Worm (Caenorhabditis elegans) whole organism, L1 larva: Measurements from ENCODE around the gene ZK180.7.

Experiments used
- C04F5.9 ChIP-seq: sonication (generic microtip); optimal IDR thresholded peaks from 2 replicates; lab custom pipeline; 2016; ENCODE audit warnings: missing genetic modification characterization, missing compliant biosample characterization
- C16A3.4 ChIP-seq: fragments of 150-350 bp; optimal IDR thresholded peaks from 2 replicates; lab custom pipeline; 2014; ENCODE audit warnings: missing biosample characterization, missing genetic modification characterization
- Y116A8C.19 ChIP-seq: sonication (generic microtip); optimal IDR thresholded peaks from 2 replicates; lab custom pipeline; 2016; ENCODE audit warnings: missing compliant biosample characterization, missing genetic modification characterization, borderline replicate concordance
- aha-1 ChIP-seq: fragments of 150-350 bp; optimal IDR thresholded peaks from 2 replicates; lab custom pipeline; 2014; ENCODE audit warnings: missing biosample characterization, missing genetic modification characterization
- alr-1 ChIP-seq: fragments of 200-800 bp; sonication (Bioruptor generic); optimal IDR thresholded peaks from 2 replicates; lab custom pipeline; 2018; ENCODE audit warnings: borderline replicate concordance, mild to moderate bottlenecking, missing genetic modification characterization, missing compliant biosample characterization
- ama-1 ChIP-seq: fragments of 150-350 bp; optimal IDR thresholded peaks from 2 replicates; lab custom pipeline; 2014
- blmp-1 ChIP-seq: fragments of 150-350 bp; optimal IDR thresholded peaks from 2 replicates; lab custom pipeline; 2014; ENCODE audit warnings: missing biosample characterization, missing genetic modification characterization
- ceh-63 ChIP-seq: fragments of 200-800 bp; sonication (Bioruptor generic); optimal IDR thresholded peaks from 2 replicates; lab custom pipeline; 2018; ENCODE audit warnings: mild to moderate bottlenecking, missing genetic modification characterization, missing compliant biosample characterization
- ceh-8 ChIP-seq: fragments of 200-800 bp; sonication (Bioruptor generic); optimal IDR thresholded peaks from 2 replicates; lab custom pipeline; 2018; ENCODE audit warnings: mild to moderate bottlenecking, missing genetic modification characterization, moderate library complexity, missing compliant biosample characterization
- ceh-82 ChIP-seq, 3 experiments: fragments of 150-350 bp in 1 of 3; sonication (generic microtip) in 2 of 3; optimal IDR thresholded peaks; 2 replicates each; lab custom pipeline; 2014 to 2017; ENCODE audit warnings: missing biosample characterization in 3 of 3, missing genetic modification characterization in 3 of 3
- efl-1 ChIP-seq, 4 experiments: fragments of 150-350 bp; optimal IDR thresholded peaks in 3 of 4; peaks in 1 of 4; 1 replicate in 1 of 4; 2 replicates in 3 of 4; lab custom pipeline; 2014; ENCODE audit warnings: missing biosample characterization in 2 of 4, missing genetic modification characterization in 2 of 4, missing genetic modification reagents in 2 of 4
- egl-27 ChIP-seq, 2 experiments: fragments of 150-350 bp in 1 of 2; sonication (generic microtip); optimal IDR thresholded peaks; 3 replicates each; lab custom pipeline; 2017 to 2018; ENCODE audit warnings: missing biosample characterization in 2 of 2, missing genetic modification characterization in 2 of 2, missing genetic modification reagents in 2 of 2
- elt-2 ChIP-seq: sonication (generic microtip); optimal IDR thresholded peaks from 2 replicates; lab custom pipeline; 2016; ENCODE audit warnings: missing genetic modification characterization, mild to moderate bottlenecking, inconsistent platforms, missing compliant biosample characterization, missing genetic modification reagents
- ets-5 ChIP-seq: fragments of 200-800 bp; sonication (Bioruptor generic); IDR thresholded peaks from 2 replicates; pipeline ENCODE4 v1.3.6; 2022; ENCODE audit warnings: missing genetic modification characterization, missing compliant biosample characterization
- fkh-4 ChIP-seq: sonication (generic microtip); optimal IDR thresholded peaks from 2 replicates; lab custom pipeline; 2016; ENCODE audit warnings: missing compliant biosample characterization, missing genetic modification characterization, borderline replicate concordance
- fkh-8 ChIP-seq: sonication (generic microtip); optimal IDR thresholded peaks from 2 replicates; lab custom pipeline; 2016; ENCODE audit warnings: mild to moderate bottlenecking, missing genetic modification characterization, missing compliant biosample characterization
- fos-1 ChIP-seq: fragments of 150-350 bp; optimal IDR thresholded peaks from 2 replicates; lab custom pipeline; 2014; ENCODE audit warnings: missing biosample characterization, missing genetic modification characterization
- grh-1 ChIP-seq: fragments of 200-800 bp; sonication (Bioruptor generic); IDR thresholded peaks from 2 replicates; pipeline ENCODE4 v1.3.6; 2022; ENCODE audit warnings: missing genetic modification reagents, missing genetic modification characterization, missing compliant biosample characterization
- hlh-17 ChIP-seq: fragments of 200-800 bp; sonication (Bioruptor generic); optimal IDR thresholded peaks from 2 replicates; lab custom pipeline; 2018; ENCODE audit warnings: missing genetic modification characterization, mild to moderate bottlenecking, missing compliant biosample characterization, moderate library complexity, borderline replicate concordance
- hlh-4 ChIP-seq: sonication (generic microtip); optimal IDR thresholded peaks from 2 replicates; lab custom pipeline; 2016; ENCODE audit warnings: mild to moderate bottlenecking, missing genetic modification characterization, missing compliant biosample characterization
- hpl-2 ChIP-seq: fragments of 150-350 bp; optimal IDR thresholded peaks from 2 replicates; lab custom pipeline; 2014; ENCODE audit warnings: missing biosample characterization, missing genetic modification reagents, missing genetic modification characterization
- irx-1 ChIP-seq: sonication (generic microtip); optimal IDR thresholded peaks from 2 replicates; lab custom pipeline; 2016; ENCODE audit warnings: missing genetic modification characterization, missing compliant biosample characterization
- isw-1 ChIP-seq: fragments of 200-800 bp; sonication (Bioruptor generic); IDR thresholded peaks from 2 replicates; pipeline ENCODE4 v1.3.6; 2022; ENCODE audit warnings: missing genetic modification characterization, missing compliant biosample characterization
- jun-1 ChIP-seq: fragments of 150-350 bp; optimal IDR thresholded peaks from 2 replicates; lab custom pipeline; 2014; ENCODE audit warnings: missing biosample characterization, missing genetic modification reagents, missing genetic modification characterization
- lin-13 ChIP-seq: fragments of 150-350 bp; optimal IDR thresholded peaks from 2 replicates; lab custom pipeline; 2014; ENCODE audit warnings: missing biosample characterization, missing genetic modification reagents, missing genetic modification characterization
- lir-3 ChIP-seq: sonication (generic microtip); optimal IDR thresholded peaks from 2 replicates; lab custom pipeline; 2016; ENCODE audit warnings: mild to moderate bottlenecking, missing genetic modification characterization, moderate library complexity, missing compliant biosample characterization; ENCODE audit not compliant: poor library complexity
- mef-2 ChIP-seq: fragments of 150-350 bp; optimal IDR thresholded peaks from 2 replicates; lab custom pipeline; 2014; ENCODE audit warnings: missing biosample characterization, missing genetic modification characterization
- nhr-11 ChIP-seq: fragments of 150-350 bp; optimal IDR thresholded peaks from 2 replicates; lab custom pipeline; 2014; ENCODE audit warnings: missing biosample characterization, missing genetic modification characterization
- nhr-20 ChIP-seq: sonication (generic microtip); optimal IDR thresholded peaks from 2 replicates; lab custom pipeline; 2016; ENCODE audit warnings: mild to moderate bottlenecking, missing genetic modification characterization, missing compliant biosample characterization
- nhr-28 ChIP-seq: fragments of 150-350 bp; optimal IDR thresholded peaks from 2 replicates; lab custom pipeline; 2014; ENCODE audit warnings: missing biosample characterization, missing genetic modification characterization
- nhr-71 ChIP-seq: sonication (generic microtip); optimal IDR thresholded peaks from 2 replicates; lab custom pipeline; 2016; ENCODE audit warnings: mild to moderate bottlenecking, missing genetic modification characterization, moderate library complexity, missing compliant biosample characterization
- nhr-77 ChIP-seq: fragments of 150-350 bp; optimal IDR thresholded peaks from 2 replicates; lab custom pipeline; 2014; ENCODE audit warnings: missing biosample characterization, missing genetic modification characterization
- pqm-1 ChIP-seq: sonication (generic microtip); optimal IDR thresholded peaks from 3 replicates; lab custom pipeline; 2017; ENCODE audit warnings: missing biosample characterization, missing genetic modification characterization
- rnt-1 ChIP-seq: sonication (generic microtip); optimal IDR thresholded peaks from 2 replicates; lab custom pipeline; 2016; ENCODE audit warnings: mild to moderate bottlenecking, missing genetic modification characterization, moderate library complexity, missing compliant biosample characterization
- skn-1 ChIP-seq: fragments of 150-350 bp; optimal IDR thresholded peaks from 2 replicates; lab custom pipeline; 2014; ENCODE audit warnings: missing biosample characterization, missing genetic modification characterization
- snpc-4 ChIP-seq: fragments of 150-350 bp; optimal IDR thresholded peaks from 2 replicates; lab custom pipeline; 2014; ENCODE audit warnings: missing biosample characterization, missing genetic modification characterization
- sptf-1 ChIP-seq: fragments of 150-350 bp; optimal IDR thresholded peaks from 2 replicates; lab custom pipeline; 2014; ENCODE audit warnings: missing biosample characterization, missing genetic modification characterization
- tlp-1 ChIP-seq: fragments of 150-350 bp; optimal IDR thresholded peaks from 2 replicates; lab custom pipeline; 2014; ENCODE audit warnings: missing biosample characterization, missing genetic modification characterization
- unc-130 ChIP-seq: fragments of 150-350 bp; optimal IDR thresholded peaks from 2 replicates; lab custom pipeline; 2017; ENCODE audit warnings: missing biosample characterization, missing genetic modification characterization, inconsistent platforms
- unc-30 ChIP-seq: sonication (generic microtip); optimal IDR thresholded peaks from 2 replicates; lab custom pipeline; 2017; ENCODE audit warnings: missing biosample characterization, missing genetic modification characterization
- unc-86 ChIP-seq: sonication (generic microtip); optimal IDR thresholded peaks from 2 replicates; lab custom pipeline; 2016; ENCODE audit warnings: missing genetic modification characterization, missing compliant biosample characterization
- unc-98 ChIP-seq: fragments of 200-800 bp; sonication (Bioruptor generic); IDR thresholded peaks from 2 replicates; pipeline ENCODE4 v1.3.6; 2022; ENCODE audit warnings: missing genetic modification characterization, missing compliant biosample characterization
- vab-15 ChIP-seq: sonication (generic microtip); optimal IDR thresholded peaks from 2 replicates; lab custom pipeline; 2017; ENCODE audit warnings: missing genotype, mild to moderate bottlenecking, missing genetic modification characterization, missing compliant biosample characterization
- zag-1 ChIP-seq: fragments of 150-350 bp; optimal IDR thresholded peaks from 2 replicates; lab custom pipeline; 2014; ENCODE audit warnings: missing biosample characterization, missing genetic modification characterization
- zip-4 ChIP-seq: fragments of 200-800 bp; sonication (Bioruptor generic); optimal IDR thresholded peaks from 2 replicates; lab custom pipeline; 2018; ENCODE audit warnings: mild to moderate bottlenecking, missing genetic modification characterization, moderate library complexity, missing compliant biosample characterization
- ztf-4 ChIP-seq: fragments of 150-350 bp; optimal IDR thresholded peaks from 2 replicates; lab custom pipeline; 2014; ENCODE audit warnings: missing biosample characterization, missing genetic modification characterization

ZK180.7 gene

ce11 chrIV:4490148-4490652 is at the start of gene ZK180.7:
Gene ZK180.7 (plus strand): TSS chrIV:4490542.
- TF ChIP-seq ceh-8 (GFP tag; lab: Kevin White, UChicago), result no peak
- no peak for TF ChIP-seq irx-1
- TF ChIP-seq ceh-63, result peak; percentile 69
- no peak for TF ChIP-seq snpc-4 (tag; lab: Kevin White, UChicago)
- no peak for TF ChIP-seq isw-1 (GFP tag; lab: Robert Waterston, UW)
- no peak for TF ChIP-seq blmp-1 (tag; lab: Kevin White, UChicago)
- TF ChIP-seq hlh-17, result no peak
- no peak for TF ChIP-seq nhr-77 (tag; lab: Kevin White, UChicago)
- TF ChIP-seq efl-1 (optimal IDR thresholded peaks at IDR 0.05; lab: Kevin White, UChicago), result no peak
- peak in 1 of 2 experiments; percentile 69 for TF ChIP-seq efl-1 (GFP tag; optimal IDR thresholded peaks at IDR 0.05 in 1 of 2; lab: Kevin White, UChicago)
- no peak for TF ChIP-seq Y116A8C.19 (tag; lab: Kevin White, UChicago)

ce11 chrIV:4441077-4441476 is 49.3 kb upstream of the ZK180.7 start, which contains the start of gene fbxb-75:
Gene fbxb-75 (minus strand): TSS chrIV:4441177.
- TF ChIP-seq lir-3 (tag; lab: Kevin White, UChicago) (no peak), C04F5.9 (tag; lab: Kevin White, UChicago) (no peak), fkh-8 (tag; lab: Kevin White, UChicago) (no peak), nhr-71 (tag; lab: Kevin White, UChicago) (no peak), hlh-4 (tag; lab: Kevin White, UChicago) (no peak), sptf-1 (tag; lab: Kevin White, UChicago) (no peak), nhr-28 (tag; lab: Kevin White, UChicago) (no peak), mef-2 (tag; lab: Kevin White, UChicago) (no peak), nhr-77 (tag; lab: Kevin White, UChicago) (no peak), hpl-2 (no peak), hlh-17 (no peak), nhr-11 (tag; lab: Kevin White, UChicago) (no peak), skn-1 (tag; lab: Kevin White, UChicago) (no peak), pqm-1 (tag; lab: Kevin White, UChicago) (no peak), nhr-20 (tag; lab: Kevin White, UChicago) (no peak), rnt-1 (tag; lab: Kevin White, UChicago) (no peak), vab-15 (tag; lab: Kevin White, UChicago) (no peak), zip-4 (GFP tag; lab: Kevin White, UChicago) (no peak), ets-5 (no peak), unc-98 (GFP tag; lab: Robert Waterston, UW) (no peak)

ce11 chrIV:4445711-4446290 is 44.5 kb upstream of the ZK180.7 start, which contains the start of the genes wapl-1 and htz-1:
Gene wapl-1 (minus strand): TSS chrIV:4445740.
Gene htz-1 (plus strand): TSS chrIV:4446216.
- peak; percentile 96 for TF ChIP-seq efl-1 (optimal IDR thresholded peaks at IDR 0.05; lab: Kevin White, UChicago)
- peak; percentile 92 to 99 for TF ChIP-seq efl-1 (GFP tag; optimal IDR thresholded peaks at IDR 0.05 in 1 of 2; lab: Kevin White, UChicago)
- peak; percentile 89 for TF ChIP-seq C04F5.9 (tag; lab: Kevin White, UChicago)
- TF ChIP-seq zag-1 (tag; lab: Kevin White, UChicago), result peak; percentile 52
- no peak for TF ChIP-seq fkh-4 (tag; lab: Kevin White, UChicago)
- peak; percentile 98 for TF ChIP-seq nhr-71 (tag; lab: Kevin White, UChicago)
- TF ChIP-seq mef-2 (tag; lab: Kevin White, UChicago), result peak; percentile 91
- no peak for TF ChIP-seq hlh-4 (tag; lab: Kevin White, UChicago)
- TF ChIP-seq elt-2, result peak; percentile 73
- TF ChIP-seq ceh-8 (GFP tag; lab: Kevin White, UChicago), result peak; percentile 91
- peak; percentile 92 for TF ChIP-seq fos-1 (tag; lab: Kevin White, UChicago)
- TF ChIP-seq rnt-1 (tag; lab: Kevin White, UChicago), result peak; percentile 96
- peak; percentile 97 to 98 (median 97) for TF ChIP-seq ceh-82 (tag; optimal IDR thresholded peaks at IDR 0.05; lab: Kevin White, UChicago)
- peak; percentile 60 for TF ChIP-seq aha-1 (tag; lab: Kevin White, UChicago)
- TF ChIP-seq unc-130, result peak; percentile 99
- TF ChIP-seq grh-1 (GFP tag; lab: Robert Waterston, UW), result peak; percentile 94
- peak; percentile 91 for TF ChIP-seq irx-1
- TF ChIP-seq C16A3.4 (tag; lab: Kevin White, UChicago), result peak; percentile 97
- peak; percentile 51 to 54 for TF ChIP-seq egl-27 (tag; optimal IDR thresholded peaks at IDR 0.05; lab: Kevin White, UChicago)
- TF ChIP-seq nhr-20 (tag; lab: Kevin White, UChicago), result peak; percentile 96
- peak; percentile 97 for TF ChIP-seq isw-1 (GFP tag; lab: Robert Waterston, UW)
- no peak for TF ChIP-seq alr-1 (tag; lab: Kevin White, UChicago)
- TF ChIP-seq unc-30 (tag; lab: Kevin White, UChicago), result no peak
- TF ChIP-seq ama-1 (lab: Kevin White, UChicago), result peak; percentile 71
- TF ChIP-seq ztf-4 (tag; lab: Kevin White, UChicago), result peak; percentile 91
- peak; percentile 98 for TF ChIP-seq lin-13 (GFP tag; lab: Kevin White, UChicago)
- TF ChIP-seq hlh-17, result no peak
- no peak for TF ChIP-seq tlp-1 (tag; lab: Kevin White, UChicago)
- TF ChIP-seq unc-86 (tag; lab: Kevin White, UChicago), result peak; percentile 98
- peak; percentile 95 for TF ChIP-seq jun-1 (tag; lab: Kevin White, UChicago)
